Worm (Caenorhabditis elegans) whole organism, early embryonic: ENCODE results near the gene srh-145.

Source experiments
- B0310.2 ChIP-seq: sonication (generic microtip); optimal IDR thresholded peaks from 2 replicates; lab custom pipeline; 2016; ENCODE audit warnings: mild to moderate bottlenecking, missing genetic modification characterization, missing compliant biosample characterization
- F13C5.2 ChIP-seq: sonication (generic microtip); optimal IDR thresholded peaks from 2 replicates; lab custom pipeline; 2017; ENCODE audit warnings: mild to moderate bottlenecking, missing genetic modification characterization, inconsistent platforms, missing compliant biosample characterization
- aly-1 ChIP-seq: sonication (generic microtip); optimal IDR thresholded peaks from 2 replicates; lab custom pipeline; 2016; ENCODE audit warnings: missing genetic modification characterization, missing compliant biosample characterization
- ama-1 ChIP-seq: fragments of 150-350 bp; optimal IDR thresholded peaks from 2 replicates; lab custom pipeline; 2014
- hmbx-1 ChIP-seq: sonication (generic microtip); optimal IDR thresholded peaks from 2 replicates; lab custom pipeline; 2016; ENCODE audit warnings: mild to moderate bottlenecking, missing genetic modification characterization, missing compliant biosample characterization
- pes-1 ChIP-seq: fragments of 200-800 bp; sonication (Bioruptor generic); IDR thresholded peaks from 2 replicates; pipeline ENCODE4 v1.3.6; 2022; ENCODE audit warnings: missing genetic modification reagents, missing genetic modification characterization, missing compliant biosample characterization
- tbx-11 ChIP-seq: fragments of 200-800 bp; sonication (Bioruptor generic); IDR thresholded peaks from 2 replicates; pipeline ENCODE4 v1.3.6; 2022; ENCODE audit warnings: missing genetic modification characterization, missing compliant biosample characterization
- tra-4 ChIP-seq: sonication (generic microtip); optimal IDR thresholded peaks from 2 replicates; lab custom pipeline; 2017; ENCODE audit warnings: missing genetic modification characterization, missing compliant biosample characterization

- TF ChIP-seq F13C5.2 (no peak), ama-1 (lab: Kevin White, UChicago) (no peak), tbx-11 (no peak), aly-1 (tag; lab: Kevin White, UChicago) (no peak), hmbx-1 (no peak), B0310.2 (tag; lab: Kevin White, UChicago) (no peak), tra-4 (tag; lab: Kevin White, UChicago) (no peak), pes-1 (GFP tag; lab: Robert Waterston, UW) (no peak)
Observed at ce11 chrV:16459377-16459776, 48.9 kb downstream of the srh-145 start.
